Worm (Caenorhabditis elegans): Measurements from ENCODE around the gene K10H10.12.

ce11 chrII:14497848-14498247 lies 8.3 kb downstream of the K10H10.12 start, which contains the start of gene dhs-8:
- TF ChIP-seq him-1 (tag; optimal IDR thresholded peaks at IDR 0.05) (no peak), W03F9.2 (tag; optimal IDR thresholded peaks at IDR 0.05) (no peak)

All from whole organism, L4/young adult.